Fruit fly (Drosophila melanogaster) whole organism, embryonic: ENCODE measurements around the gene CG42553.

Experiments
- ATbp ChIP-seq: fragments of 200-800 bp; sonication (Bioruptor generic); optimal IDR thresholded peaks from 2 replicates; lab custom pipeline; 2017; ENCODE audit warnings: missing biosample characterization, mild to moderate bottlenecking, missing genetic modification characterization, missing genetic modification reagents
- Adf1 ChIP-seq: fragments of 200-800 bp; sonication (Bioruptor generic); IDR thresholded peaks from 2 replicates; pipeline ENCODE4 v1.3.6; 2022; ENCODE audit warnings: missing biosample characterization, missing genetic modification characterization
- CG11696 ChIP-seq: fragments of 200-800 bp; sonication (Bioruptor generic); IDR thresholded peaks from 2 replicates; pipeline ENCODE4 v1.3.6; 2022; ENCODE audit warnings: missing biosample characterization, missing genetic modification characterization
- CG12071 ChIP-seq: fragments of 200-800 bp; sonication (Bioruptor generic); optimal IDR thresholded peaks from 3 replicates; lab custom pipeline; 2018; ENCODE audit warnings: missing biosample characterization, mild to moderate bottlenecking, missing genetic modification characterization
- CG12659 ChIP-seq: fragments of 200-800 bp; sonication (Bioruptor generic); optimal IDR thresholded peaks from 3 replicates; lab custom pipeline; 2017; ENCODE audit warnings: mild to moderate bottlenecking, missing biosample characterization, missing genetic modification reagents, missing genetic modification characterization
- CG13424 ChIP-seq: fragments of 200-800 bp; sonication (Bioruptor generic); optimal IDR thresholded peaks from 2 replicates; lab custom pipeline; 2019; ENCODE audit warnings: missing biosample characterization, mild to moderate bottlenecking, missing genetic modification characterization, moderate library complexity
- CG13894 ChIP-seq: fragments of 200-800 bp; sonication (Bioruptor generic); optimal IDR thresholded peaks from 3 replicates; lab custom pipeline; 2018; ENCODE audit warnings: missing biosample characterization, mild to moderate bottlenecking, missing genetic modification characterization, moderate library complexity
- CG14965 ChIP-seq: fragments of 200-800 bp; sonication (Bioruptor generic); optimal IDR thresholded peaks from 2 replicates; lab custom pipeline; 2016; ENCODE audit warnings: missing biosample characterization, missing genetic modification characterization, borderline replicate concordance
- CG17186 ChIP-seq: fragments of 200-800 bp; sonication (Bioruptor generic); optimal IDR thresholded peaks from 3 replicates; lab custom pipeline; 2017; ENCODE audit warnings: missing biosample characterization, missing genetic modification reagents, missing genetic modification characterization
- CG17385 ChIP-seq: fragments of 200-800 bp; sonication (Bioruptor generic); optimal IDR thresholded peaks from 3 replicates; lab custom pipeline; 2018; ENCODE audit warnings: missing biosample characterization, mild to moderate bottlenecking, missing genetic modification characterization
- CG1792 ChIP-seq: fragments of 200-800 bp; sonication (Bioruptor generic); optimal IDR thresholded peaks from 2 replicates; lab custom pipeline; 2016; ENCODE audit warnings: missing biosample characterization, missing genetic modification characterization
- CG1832 ChIP-seq: fragments of 200-800 bp; sonication (Bioruptor generic); optimal IDR thresholded peaks from 2 replicates; lab custom pipeline; 2017; ENCODE audit warnings: missing biosample characterization, mild to moderate bottlenecking, missing genetic modification characterization, inconsistent platforms
- CG3726 ChIP-seq: fragments of 200-800 bp; sonication (Bioruptor generic); IDR thresholded peaks from 3 replicates; pipeline ENCODE4, ENCODE4 v1.3.6; 2022; ENCODE audit warnings: missing biosample characterization, missing genetic modification characterization
- CG4424 ChIP-seq: fragments of 200-800 bp; sonication (Bioruptor generic); optimal IDR thresholded peaks from 3 replicates; lab custom pipeline; 2016; ENCODE audit warnings: missing biosample characterization, missing genetic modification characterization
- CG4707 ChIP-seq: fragments of 200-800 bp; sonication (Bioruptor generic); optimal IDR thresholded peaks from 2 replicates; lab custom pipeline; 2018; ENCODE audit warnings: missing biosample characterization, mild to moderate bottlenecking, missing genetic modification characterization, moderate library complexity
- CG5245 ChIP-seq: fragments of 200-800 bp; sonication (Bioruptor generic); optimal IDR thresholded peaks from 3 replicates; lab custom pipeline; 2016; ENCODE audit warnings: missing biosample characterization, missing genetic modification characterization
- CG6175 ChIP-seq: fragments of 200-800 bp; sonication (Bioruptor generic); IDR thresholded peaks from 3 replicates; pipeline ENCODE4 v1.3.6; 2022; ENCODE audit warnings: missing biosample characterization, missing genetic modification characterization
- CTCF ChIP-seq: fragments of 200-800 bp; sonication (Bioruptor generic); optimal IDR thresholded peaks from 2 replicates; lab custom pipeline; 2017; ENCODE audit warnings: missing biosample characterization, mild to moderate bottlenecking, missing genetic modification characterization, moderate library complexity
- Chrac-16 ChIP-seq: fragments of 200-800 bp; sonication (Bioruptor generic); optimal IDR thresholded peaks from 3 replicates; lab custom pipeline; 2016; ENCODE audit warnings: missing biosample characterization, missing genetic modification characterization
- D19A ChIP-seq: fragments of 200-800 bp; optimal IDR thresholded peaks from 3 replicates; lab custom pipeline; 2019; ENCODE audit warnings: missing biosample characterization, mild to moderate bottlenecking, missing genetic modification characterization, moderate library complexity
- Dp ChIP-seq: fragments of 200-800 bp; sonication (Bioruptor generic); optimal IDR thresholded peaks from 2 replicates; lab custom pipeline; 2018; ENCODE audit warnings: missing biosample characterization, mild to moderate bottlenecking, missing genetic modification characterization, moderate library complexity
- HmgZ ChIP-seq: fragments of 200-800 bp; sonication (Bioruptor generic); optimal IDR thresholded peaks from 2 replicates; lab custom pipeline; 2018; ENCODE audit warnings: missing biosample characterization, mild to moderate bottlenecking, missing genetic modification characterization
- Meics ChIP-seq: fragments of 200-800 bp; sonication (Bioruptor generic); optimal IDR thresholded peaks from 2 replicates; lab custom pipeline; 2017; ENCODE audit warnings: missing biosample characterization, mild to moderate bottlenecking, missing genetic modification characterization
- NFAT ChIP-seq: fragments of 200-800 bp; sonication (Bioruptor generic); IDR thresholded peaks from 2 replicates; pipeline ENCODE4 v1.3.6; 2022; ENCODE audit warnings: missing biosample characterization, missing genetic modification characterization
- NK7.1 ChIP-seq: fragments of 200-800 bp; sonication (Bioruptor generic); optimal IDR thresholded peaks from 3 replicates; lab custom pipeline; 2016; ENCODE audit warnings: missing biosample characterization, missing genetic modification characterization
- Side ChIP-seq: fragments of 200-800 bp; sonication (Bioruptor generic); optimal IDR thresholded peaks from 2 replicates; lab custom pipeline; 2016; ENCODE audit warnings: missing biosample characterization, missing genetic modification characterization
- ac ChIP-seq: fragments of 200-800 bp; sonication (Bioruptor generic); optimal IDR thresholded peaks from 3 replicates; lab custom pipeline; 2017; ENCODE audit warnings: missing biosample characterization, mild to moderate bottlenecking, missing genetic modification characterization
- amos ChIP-seq: fragments of 200-800 bp; sonication (Bioruptor generic); IDR thresholded peaks from 2 replicates; pipeline ENCODE4 v1.3.6; 2022; ENCODE audit warnings: missing biosample characterization, missing genetic modification characterization; ENCODE audit not compliant: partially characterized antibody
- ap ChIP-seq: fragments of 200-800 bp; sonication (Bioruptor generic); IDR thresholded peaks from 2 replicates; pipeline ENCODE4 v1.3.6; 2022; ENCODE audit warnings: missing biosample characterization, missing genetic modification characterization
- btn ChIP-seq: fragments of 200-800 bp; sonication (Bioruptor generic); optimal IDR thresholded peaks from 2 replicates; lab custom pipeline; 2016; ENCODE audit warnings: missing biosample characterization, missing genetic modification characterization
- cato ChIP-seq: fragments of 200-800 bp; sonication (Bioruptor generic); optimal IDR thresholded peaks from 2 replicates; lab custom pipeline; 2016; ENCODE audit warnings: missing biosample characterization, missing genetic modification characterization, borderline replicate concordance
- crc ChIP-seq: fragments of 200-800 bp; sonication (Bioruptor generic); optimal IDR thresholded peaks from 2 replicates; lab custom pipeline; 2016; ENCODE audit warnings: missing biosample characterization, missing genetic modification characterization
- cwo ChIP-seq: fragments of 200-800 bp; sonication (Bioruptor generic); optimal IDR thresholded peaks from 3 replicates; lab custom pipeline; 2017; ENCODE audit warnings: missing biosample characterization, missing genetic modification characterization, mild to moderate bottlenecking, moderate library complexity, missing genetic modification reagents
- dpn ChIP-seq, 2 experiments: fragments of 200-800 bp; sonication (Bioruptor generic); optimal IDR thresholded peaks; 3 replicates each; lab custom pipeline; 2016; ENCODE audit warnings: missing biosample characterization in 2 of 2, missing genetic modification characterization in 2 of 2
- esg ChIP-seq: fragments of 200-800 bp; sonication (Bioruptor generic); conservative IDR thresholded peaks from 2 replicates; pipeline ENCODE4 v1.3.6; 2022; ENCODE audit warnings: missing biosample characterization, missing genetic modification characterization
- eyg ChIP-seq: fragments of 200-800 bp; sonication (Bioruptor generic); optimal IDR thresholded peaks from 3 replicates; lab custom pipeline; 2016; ENCODE audit warnings: missing biosample characterization, missing genetic modification characterization
- fru ChIP-seq: fragments of >200 bp; optimal IDR thresholded peaks from 2 replicates; lab custom pipeline; 2017
- gcm2 ChIP-seq: fragments of 200-800 bp; sonication (Bioruptor generic); optimal IDR thresholded peaks from 2 replicates; lab custom pipeline; 2016; ENCODE audit warnings: missing biosample characterization, missing genetic modification characterization
- mam ChIP-seq: fragments of 200-800 bp; sonication (Bioruptor generic); optimal IDR thresholded peaks from 3 replicates; lab custom pipeline; 2016; ENCODE audit warnings: missing biosample characterization, missing genetic modification characterization
- phol ChIP-seq: fragments of 200-800 bp; sonication (Bioruptor generic); optimal IDR thresholded peaks from 3 replicates; lab custom pipeline; 2018; ENCODE audit warnings: missing biosample characterization, mild to moderate bottlenecking, missing genetic modification characterization, moderate library complexity
- pros ChIP-seq: fragments of 200-800 bp; sonication (Bioruptor generic); optimal IDR thresholded peaks from 3 replicates; lab custom pipeline; 2019; ENCODE audit warnings: missing biosample characterization, mild to moderate bottlenecking, missing genetic modification characterization, moderate library complexity
- sisA ChIP-seq: fragments of 200-800 bp; sonication (Bioruptor generic); IDR thresholded peaks from 2 replicates; pipeline ENCODE4 v1.3.6; 2022; ENCODE audit warnings: missing biosample characterization, missing genetic modification characterization
- sob ChIP-seq: fragments of 200-800 bp; sonication (Bioruptor generic); IDR thresholded peaks from 2 replicates; pipeline ENCODE4 v1.3.6; 2022; ENCODE audit warnings: missing biosample characterization, missing genetic modification characterization
- stc ChIP-seq: fragments of 200-800 bp; sonication (Bioruptor generic); IDR thresholded peaks from 2 replicates; pipeline ENCODE4 v1.3.6; 2022; ENCODE audit warnings: missing biosample characterization, missing genetic modification characterization
- tgo ChIP-seq: fragments of 200-800 bp; sonication (Bioruptor generic); IDR thresholded peaks from 3 replicates; pipeline ENCODE4 v1.3.6; 2022; ENCODE audit warnings: missing biosample characterization, missing genetic modification characterization
- tin ChIP-seq: fragments of 200-800 bp; sonication (Bioruptor generic); optimal IDR thresholded peaks from 3 replicates; lab custom pipeline; 2016; ENCODE audit warnings: missing biosample characterization, missing genetic modification characterization
- unc-4 ChIP-seq: fragments of 200-800 bp; sonication (Bioruptor generic); IDR thresholded peaks from 2 replicates; pipeline ENCODE4 v1.3.6; 2022; ENCODE audit warnings: missing biosample characterization, missing genetic modification characterization; ENCODE audit not compliant: partially characterized antibody
- unpg ChIP-seq: fragments of 200-800 bp; sonication (Bioruptor generic); optimal IDR thresholded peaks from 3 replicates; lab custom pipeline; 2018; ENCODE audit warnings: missing biosample characterization, mild to moderate bottlenecking, missing genetic modification characterization, moderate library complexity
- yki ChIP-seq: fragments of >200 bp; optimal IDR thresholded peaks from 3 replicates; lab custom pipeline; 2018
- zen ChIP-seq: fragments of 200-800 bp; sonication (Bioruptor generic); optimal IDR thresholded peaks from 3 replicates; lab custom pipeline; 2018; ENCODE audit warnings: missing biosample characterization, mild to moderate bottlenecking, missing genetic modification characterization, moderate library complexity
- zf30C ChIP-seq: fragments of 200-800 bp; sonication (Bioruptor generic); optimal IDR thresholded peaks from 3 replicates; lab custom pipeline; 2018; ENCODE audit warnings: missing biosample characterization, mild to moderate bottlenecking, missing genetic modification characterization

The CG42553 gene

dm6 chr3L:837552-838187, 3.8 kb downstream of the CG42553 start, which contains the start of the genes CG13901 and CG13887 (continued):
- peak; percentile 97 for TF ChIP-seq HmgZ (tag; lab: Kevin White, UChicago)
- peak; percentile 62 for TF ChIP-seq CG12071 (GFP tag; lab: Kevin White, UChicago)
- TF ChIP-seq CG17385 (GFP tag; lab: Kevin White, UChicago) = peak; percentile 82
- TF ChIP-seq CG17186 (GFP tag; lab: Kevin White, UChicago) = peak; percentile 96
- peak; percentile 66; the same call in 2 of the 3 replicates for TF ChIP-seq CG6175 (GFP tag; lab: Robert Waterston, UW)
- TF ChIP-seq zf30C (GFP tag; lab: Kevin White, UChicago) = peak; percentile 1
- TF ChIP-seq Adf1 = peak; percentile 72
- peak; percentile 92 for TF ChIP-seq Side (GFP tag; lab: Kevin White, UChicago)
- TF ChIP-seq mam = peak; percentile 96
- TF ChIP-seq unc-4 (GFP tag; lab: Robert Waterston, UW) = no peak
- TF ChIP-seq CG4424 = peak; percentile 91
- TF ChIP-seq ac (GFP tag; lab: Kevin White, UChicago) = no peak
- no peak for TF ChIP-seq CG14965 (GFP tag; lab: Kevin White, UChicago)
- peak; percentile 90 for TF ChIP-seq Meics (GFP tag; lab: Kevin White, UChicago)
- TF ChIP-seq ATbp (GFP tag; lab: Kevin White, UChicago) = peak; percentile 78
- peak; percentile 83 for TF ChIP-seq cwo
- peak; percentile 96 for TF ChIP-seq CG12659 (GFP tag; lab: Kevin White, UChicago)
- TF ChIP-seq cato = peak; percentile 84
- peak; percentile 94 for TF ChIP-seq tin (GFP tag; lab: Kevin White, UChicago)
- TF ChIP-seq Chrac-16 (GFP tag; lab: Kevin White, UChicago) = peak; percentile 94
- peak; percentile 77 for TF ChIP-seq NK7.1 (GFP tag; lab: Kevin White, UChicago)
- TF ChIP-seq tgo = peak; percentile 89
- TF ChIP-seq yki (lab: Kevin White, UChicago) = no peak
- peak; percentile 90 for TF ChIP-seq eyg (GFP tag; lab: Kevin White, UChicago)
- TF ChIP-seq CG11696 (GFP tag; lab: Robert Waterston, UW) = peak; percentile 76
- TF ChIP-seq btn = peak; percentile 52
- peak; percentile 90 for TF ChIP-seq unpg (GFP tag; lab: Kevin White, UChicago)
- TF ChIP-seq NFAT (GFP tag; lab: Robert Waterston, UW) = peak; percentile 82
- TF ChIP-seq CTCF (GFP tag; lab: Kevin White, UChicago) = peak; percentile 54
- peak; percentile 85 for TF ChIP-seq CG1792 (GFP tag; lab: Kevin White, UChicago)
- peak; percentile 80 for TF ChIP-seq gcm2 (GFP tag; lab: Kevin White, UChicago)
- TF ChIP-seq sisA (GFP tag; lab: Robert Waterston, UW) = peak; percentile 86
- peak; percentile 16 for TF ChIP-seq fru
- peak; percentile 93 for TF ChIP-seq CG13424
- peak; percentile 77 for TF ChIP-seq zen (tag; lab: Kevin White, UChicago)
- TF ChIP-seq crc (GFP tag; lab: Kevin White, UChicago) = peak; percentile 79
- peak; percentile 72 for TF ChIP-seq CG5245
- peak; percentile 93 for TF ChIP-seq phol (tag; lab: Kevin White, UChicago)
- TF ChIP-seq sob (GFP tag; lab: Robert Waterston, UW) = peak; percentile 91
- TF ChIP-seq pros (GFP tag; lab: Kevin White, UChicago) = peak; percentile 2
- peak; percentile 53 for TF ChIP-seq CG4707 (GFP tag; lab: Kevin White, UChicago)
- TF ChIP-seq CG13894 = peak; percentile 91
- peak; percentile 70 for TF ChIP-seq Dp (GFP tag; lab: Kevin White, UChicago)
- TF ChIP-seq stc (GFP tag; lab: Robert Waterston, UW) = peak; percentile 82
- 0 out of 2 replicates have a peak, but pooled peaks have one; percentile 18 for TF ChIP-seq amos (GFP tag; lab: Robert Waterston, UW)
- TF ChIP-seq dpn (GFP tag; optimal IDR thresholded peaks at IDR 0.05; lab: Kevin White, UChicago) = peak; percentile 94
- no peak for TF ChIP-seq CG1832 (GFP tag; lab: Kevin White, UChicago)
- TF ChIP-seq CG3726 (GFP tag; lab: Robert Waterston, UW) = peak; percentile 68; the same call in 1 of the 3 replicates
- peak; percentile 81 for TF ChIP-seq esg
- TF ChIP-seq D19A (tag; lab: Kevin White, UChicago) = peak; percentile 80
- peak; percentile 81 for TF ChIP-seq ap (GFP tag; lab: Robert Waterston, UW)
